Fruit fly (Drosophila melanogaster) whole organism, prepupa: ENCODE data around the gene CG42716.

Source experiments
- Blimp-1 ChIP-seq: fragments of 200-800 bp; sonication (Bioruptor generic); optimal IDR thresholded peaks from 3 replicates; lab custom pipeline; 2017; ENCODE audit warnings: missing biosample characterization, missing genetic modification characterization, mild to moderate bottlenecking, moderate library complexity, missing genetic modification reagents
- CG10631 ChIP-seq: fragments of 200-800 bp; sonication (Bioruptor generic); optimal IDR thresholded peaks from 2 replicates; lab custom pipeline; 2016; ENCODE audit warnings: missing biosample characterization, missing genetic modification characterization
- CG11902 ChIP-seq: fragments of 200-800 bp; sonication (Bioruptor generic); optimal IDR thresholded peaks from 3 replicates; lab custom pipeline; 2016; ENCODE audit warnings: missing biosample characterization, missing genetic modification characterization
- Gug ChIP-seq: fragments of 200-800 bp; sonication (Bioruptor generic); IDR thresholded peaks from 2 replicates; pipeline ENCODE4 v1.3.6; 2022; ENCODE audit warnings: missing biosample characterization, missing genetic modification characterization
- Hr39 ChIP-seq: fragments of 200-800 bp; sonication (Bioruptor generic); optimal IDR thresholded peaks from 2 replicates; lab custom pipeline; 2016; ENCODE audit warnings: missing biosample characterization, missing genetic modification characterization
- Lpt ChIP-seq: fragments of 200-800 bp; sonication (Bioruptor generic); optimal IDR thresholded peaks from 3 replicates; lab custom pipeline; 2016; ENCODE audit warnings: missing biosample characterization, missing genetic modification characterization
- Met ChIP-seq: fragments of 200-800 bp; sonication (Bioruptor generic); optimal IDR thresholded peaks from 3 replicates; lab custom pipeline; 2016; ENCODE audit warnings: missing biosample characterization, missing genetic modification characterization
- Sox102F ChIP-seq: fragments of 200-800 bp; sonication (Bioruptor generic); optimal IDR thresholded peaks from 2 replicates; lab custom pipeline; 2016; ENCODE audit warnings: missing biosample characterization, mild to moderate bottlenecking, missing genetic modification characterization
- esn ChIP-seq: fragments of 200-800 bp; sonication (Bioruptor generic); optimal IDR thresholded peaks from 2 replicates; lab custom pipeline; 2016; ENCODE audit warnings: missing biosample characterization, mild to moderate bottlenecking, missing genetic modification characterization, moderate library complexity

DNA sequence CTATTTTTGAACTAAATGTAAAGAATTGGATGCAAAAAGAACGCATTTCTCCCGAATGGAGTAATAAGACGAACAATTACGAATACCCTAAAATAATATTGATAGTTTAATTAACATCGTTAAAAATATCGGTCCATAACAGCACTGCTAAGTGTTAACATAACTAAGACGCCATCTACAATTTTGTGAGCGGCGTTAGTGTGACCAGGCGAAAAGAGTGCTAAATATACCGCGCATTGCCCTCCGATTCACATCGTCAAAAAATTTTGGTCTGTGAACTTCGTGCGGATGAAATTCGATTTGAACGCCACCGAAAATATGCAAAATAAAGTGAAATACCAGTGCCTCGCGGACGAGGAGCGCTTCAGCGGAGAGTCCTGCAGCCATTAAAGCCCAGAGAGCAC is 18.1 kb downstream of the CG42716 start, which contains the start of gene Mbs:
- TF ChIP-seq esn (GFP tag; lab: Kevin White, UChicago) = no peak
- TF ChIP-seq Gug (GFP tag; lab: Robert Waterston, UW) = no peak
- TF ChIP-seq Sox102F (GFP tag; lab: Kevin White, UChicago) = no peak
- peak; percentile 30 for TF ChIP-seq Met
- TF ChIP-seq CG11902 (GFP tag; lab: Kevin White, UChicago) = no peak
- peak; percentile 11 for TF ChIP-seq Hr39 (GFP tag; lab: Kevin White, UChicago)
- TF ChIP-seq Lpt (GFP tag; lab: Kevin White, UChicago) = no peak
- TF ChIP-seq CG10631 (GFP tag; lab: Kevin White, UChicago) = no peak
- TF ChIP-seq Blimp-1 (GFP tag; lab: Kevin White, UChicago) = no peak
